Worm (Caenorhabditis elegans) whole organism, L2 larva: Measurements from ENCODE around the gene col-43.

ENCODE experiments used
- C34F6.9 ChIP-seq: fragments of 150-350 bp; optimal IDR thresholded peaks from 2 replicates; lab custom pipeline; 2014; ENCODE audit warnings: missing biosample characterization, missing genetic modification characterization
- F13H6.1 ChIP-seq: sonication (generic microtip); optimal IDR thresholded peaks from 2 replicates; lab custom pipeline; 2016; ENCODE audit warnings: missing genetic modification characterization, missing compliant biosample characterization
- R02D3.7 ChIP-seq: fragments of 150-350 bp; optimal IDR thresholded peaks from 2 replicates; lab custom pipeline; 2014; ENCODE audit warnings: missing biosample characterization, missing genetic modification characterization
- Y55F3AM.14 ChIP-seq: fragments of 200-800 bp; sonication (Bioruptor generic); optimal IDR thresholded peaks from 2 replicates; lab custom pipeline; 2018; ENCODE audit warnings: mild to moderate bottlenecking, missing genetic modification characterization, missing compliant biosample characterization
- ZK546.5 ChIP-seq: sonication (generic microtip); optimal IDR thresholded peaks from 2 replicates; lab custom pipeline; 2017; ENCODE audit warnings: missing biosample characterization, missing genetic modification characterization
- aly-2 ChIP-seq: fragments of 150-350 bp; optimal IDR thresholded peaks from 2 replicates; lab custom pipeline; 2014; ENCODE audit warnings: missing biosample characterization, missing genetic modification characterization
- ama-1 ChIP-seq: fragments of 150-350 bp; optimal IDR thresholded peaks from 2 replicates; lab custom pipeline; 2018; ENCODE audit warnings: inconsistent platforms
- blmp-1 ChIP-seq: sonication (generic microtip); optimal IDR thresholded peaks from 2 replicates; lab custom pipeline; 2017; ENCODE audit warnings: missing genetic modification characterization, mild to moderate bottlenecking, missing compliant biosample characterization, antibody characterized with exemption, moderate library complexity; ENCODE audit not compliant: insufficient read depth
- ceh-82 ChIP-seq: fragments of 150-350 bp; optimal IDR thresholded peaks from 2 replicates; lab custom pipeline; 2014; ENCODE audit warnings: missing biosample characterization, missing genetic modification characterization
- crh-2 ChIP-seq: sonication (generic microtip); optimal IDR thresholded peaks from 2 replicates; lab custom pipeline; 2017; ENCODE audit warnings: missing biosample characterization, missing genetic modification characterization
- elt-1 ChIP-seq: fragments of 150-350 bp; optimal IDR thresholded peaks from 2 replicates; lab custom pipeline; 2014; ENCODE audit warnings: missing biosample characterization, missing genetic modification characterization
- elt-3 ChIP-seq: sonication (generic microtip); optimal IDR thresholded peaks from 2 replicates; lab custom pipeline; 2017; ENCODE audit warnings: missing biosample characterization, missing genetic modification characterization
- fos-1 ChIP-seq: fragments of 150-350 bp; optimal IDR thresholded peaks from 2 replicates; lab custom pipeline; 2014; ENCODE audit warnings: missing biosample characterization, missing genetic modification characterization
- lin-11 ChIP-seq: fragments of 150-350 bp; sonication (generic microtip); optimal IDR thresholded peaks from 2 replicates; lab custom pipeline; 2014; ENCODE audit warnings: missing biosample characterization, missing genetic modification characterization, inconsistent platforms, mixed read lengths
- lin-39 ChIP-seq: fragments of 150-350 bp; optimal IDR thresholded peaks from 2 replicates; lab custom pipeline; 2014; ENCODE audit warnings: missing biosample characterization, missing genetic modification reagents, missing genetic modification characterization
- lsy-2 ChIP-seq, 2 experiments: fragments of 150-350 bp in 1 of 2; sonication (generic microtip) in 1 of 2; optimal IDR thresholded peaks; 2 replicates each; lab custom pipeline; 2014 to 2017; ENCODE audit warnings: missing biosample characterization in 2 of 2, missing genetic modification characterization in 2 of 2
- mab-5 ChIP-seq: fragments of 150-350 bp; optimal IDR thresholded peaks from 2 replicates; lab custom pipeline; 2014; ENCODE audit warnings: missing biosample characterization, missing genetic modification characterization
- nhr-12 ChIP-seq: fragments of 150-350 bp; optimal IDR thresholded peaks from 2 replicates; lab custom pipeline; 2014; ENCODE audit warnings: missing biosample characterization, missing genetic modification characterization
- nhr-129 ChIP-seq: fragments of 150-350 bp; optimal IDR thresholded peaks from 2 replicates; lab custom pipeline; 2014; ENCODE audit warnings: missing biosample characterization, missing genetic modification characterization
- nhr-21 ChIP-seq: fragments of 150-350 bp; optimal IDR thresholded peaks from 2 replicates; lab custom pipeline; 2014; ENCODE audit warnings: missing biosample characterization, missing genetic modification characterization
- nhr-23 ChIP-seq: fragments of 150-350 bp; optimal IDR thresholded peaks from 2 replicates; lab custom pipeline; 2014; ENCODE audit warnings: missing biosample characterization, missing genetic modification reagents, missing genetic modification characterization
- nhr-237 ChIP-seq: fragments of 150-350 bp; optimal IDR thresholded peaks from 2 replicates; lab custom pipeline; 2014; ENCODE audit warnings: missing biosample characterization, missing genetic modification characterization
- nhr-25 ChIP-seq: fragments of 150-350 bp; sonication (generic microtip); optimal IDR thresholded peaks from 3 replicates; lab custom pipeline; 2014; ENCODE audit warnings: missing biosample characterization, missing genetic modification characterization
- nhr-6 ChIP-seq: fragments of 150-350 bp; optimal IDR thresholded peaks from 2 replicates; lab custom pipeline; 2014; ENCODE audit warnings: missing biosample characterization, missing genetic modification characterization
- nhr-77 ChIP-seq: fragments of 150-350 bp; optimal IDR thresholded peaks from 2 replicates; lab custom pipeline; 2014; ENCODE audit warnings: missing biosample characterization, missing genetic modification characterization
- skn-1 ChIP-seq: sonication (generic microtip); optimal IDR thresholded peaks from 2 replicates; lab custom pipeline; 2017; ENCODE audit warnings: missing biosample characterization, missing genetic modification characterization
- sma-3 ChIP-seq: sonication (generic microtip); optimal IDR thresholded peaks from 2 replicates; lab custom pipeline; 2016; ENCODE audit warnings: missing genetic modification reagents, missing genetic modification characterization, missing compliant biosample characterization
- sma-9 ChIP-seq, 2 experiments: fragments of 150-350 bp in 1 of 2; sonication (generic microtip) in 1 of 2; optimal IDR thresholded peaks; 2 replicates each; lab custom pipeline; 2014 to 2016; ENCODE audit warnings: missing genetic modification characterization in 2 of 2, mild to moderate bottlenecking in 1 of 2, missing biosample characterization in 1 of 2, missing compliant biosample characterization in 1 of 2, missing genetic modification reagents in 1 of 2, moderate library complexity in 1 of 2
- unc-39 ChIP-seq: fragments of 150-350 bp; optimal IDR thresholded peaks from 2 replicates; lab custom pipeline; 2014; ENCODE audit warnings: missing biosample characterization, missing genetic modification characterization
- unc-55 ChIP-seq: fragments of 150-350 bp; sonication (generic microtip); optimal IDR thresholded peaks from 3 replicates; lab custom pipeline; 2014; ENCODE audit warnings: missing biosample characterization, missing genetic modification reagents, missing genetic modification characterization
- unc-62 ChIP-seq: fragments of 150-350 bp; optimal IDR thresholded peaks from 2 replicates; lab custom pipeline; 2014; ENCODE audit warnings: missing biosample characterization, missing genetic modification reagents, missing genetic modification characterization
- zag-1 ChIP-seq: fragments of 150-350 bp; optimal IDR thresholded peaks from 2 replicates; lab custom pipeline; 2014; ENCODE audit warnings: missing biosample characterization, missing genetic modification characterization
- ztf-1 ChIP-seq: fragments of 200-800 bp; sonication (Bioruptor generic); conservative IDR thresholded peaks from 2 replicates; pipeline ENCODE4 v1.3.6; 2022; ENCODE audit warnings: missing genetic modification characterization, missing compliant biosample characterization
- ztf-11 ChIP-seq: sonication (generic microtip); optimal IDR thresholded peaks from 2 replicates; lab custom pipeline; 2017; ENCODE audit warnings: missing biosample characterization, missing genetic modification characterization

The col-43 gene

ce11 chrV:8072047-8072446, 21.3 kb upstream of the col-43 start, which contains the start of gene str-144:
TSS of gene str-144 (minus strand) at chrV:8072147.
- no peak for TF ChIP-seq fos-1 (tag; lab: Kevin White, UChicago)

ce11 chrV:8069637-8070036, 18.9 kb upstream of the col-43 start, which contains the start of gene str-143:
TSS of gene str-143 (minus strand) at chrV:8069737.
- TF ChIP-seq ztf-11 (tag; lab: Kevin White, UChicago) (no peak), ZK546.5 (tag; lab: Kevin White, UChicago) (no peak), ztf-1 (no peak), aly-2 (no peak), unc-39 (tag; lab: Kevin White, UChicago) (no peak), fos-1 (tag; lab: Kevin White, UChicago) (no peak), Y55F3AM.14 (GFP tag; lab: Kevin White, UChicago) (no peak)

DNA sequence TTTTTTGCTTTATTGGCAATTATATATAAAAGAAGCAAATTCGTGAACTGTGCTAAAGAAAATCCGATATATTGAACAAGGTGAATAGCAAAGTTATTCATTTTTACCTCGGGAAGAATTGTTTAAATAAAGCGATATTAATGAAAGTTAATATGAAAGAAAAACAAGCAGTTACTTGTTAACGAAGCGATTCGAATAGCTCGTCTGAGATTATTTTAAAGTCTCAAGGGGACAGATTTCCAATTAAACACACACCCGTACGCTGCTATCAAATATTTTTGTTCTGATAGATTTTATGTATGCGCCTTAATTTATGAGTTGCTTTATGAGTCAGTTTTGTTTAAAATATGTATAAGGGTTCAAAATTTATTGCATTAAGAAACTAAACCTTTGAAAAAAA, 17.1 kb upstream of the col-43 start, which contains the start of gene str-140:
Gene str-140, minus strand, starts transcription at position 101 of the 400 bp plus-strand sequence.
- TF ChIP-seq C34F6.9 (tag; lab: Kevin White, UChicago) = no peak
- TF ChIP-seq nhr-237 (tag; lab: Kevin White, UChicago) = no peak
- TF ChIP-seq F13H6.1 (tag; lab: Kevin White, UChicago) = no peak
- no peak for TF ChIP-seq skn-1 (tag; lab: Kevin White, UChicago)
- no peak for TF ChIP-seq lsy-2 (tag; optimal IDR thresholded peaks at IDR 0.05; lab: Kevin White, UChicago)
- TF ChIP-seq elt-3 (tag; lab: Kevin White, UChicago) = no peak
- no peak for TF ChIP-seq lin-39 (tag; lab: Kevin White, UChicago)
- TF ChIP-seq nhr-25 = no peak
- TF ChIP-seq ceh-82 (tag; lab: Kevin White, UChicago) = no peak
- TF ChIP-seq nhr-77 (tag; lab: Kevin White, UChicago) = no peak
- no peak for TF ChIP-seq nhr-6
- TF ChIP-seq lin-11 (tag; lab: Kevin White, UChicago) = no peak
- TF ChIP-seq zag-1 (tag; lab: Kevin White, UChicago) = no peak
- no peak for TF ChIP-seq unc-62 (GFP tag; lab: Kevin White, UChicago)

- no peak for TF ChIP-seq aly-2
- no peak for TF ChIP-seq nhr-12 (tag; lab: Kevin White, UChicago)
- TF ChIP-seq mab-5 (tag; lab: Kevin White, UChicago) = no peak
- TF ChIP-seq nhr-129 (tag; lab: Kevin White, UChicago) = no peak
- TF ChIP-seq lin-11 (tag; lab: Kevin White, UChicago) = no peak
- no peak for TF ChIP-seq sma-3 (GFP tag; lab: Kevin White, UChicago)
- no peak for TF ChIP-seq crh-2
- no peak for TF ChIP-seq ztf-1
- TF ChIP-seq blmp-1 = no peak
- no peak for TF ChIP-seq ceh-82 (tag; lab: Kevin White, UChicago)
- TF ChIP-seq sma-9 (GFP tag; optimal IDR thresholded peaks at IDR 0.05; lab: Kevin White, UChicago) = no peak
- no peak for TF ChIP-seq sma-9 (tag; optimal IDR thresholded peaks at IDR 0.05; lab: Kevin White, UChicago)
- TF ChIP-seq fos-1 (tag; lab: Kevin White, UChicago) = no peak
- no peak for TF ChIP-seq unc-55 (GFP tag; lab: Kevin White, UChicago)
- no peak for TF ChIP-seq R02D3.7
- no peak for TF ChIP-seq elt-3 (tag; lab: Kevin White, UChicago)
- no peak for TF ChIP-seq ama-1
- TF ChIP-seq Y55F3AM.14 (GFP tag; lab: Kevin White, UChicago) = no peak
- TF ChIP-seq zag-1 (tag; lab: Kevin White, UChicago) = no peak
- TF ChIP-seq skn-1 (tag; lab: Kevin White, UChicago) = no peak
- no peak for TF ChIP-seq ZK546.5 (tag; lab: Kevin White, UChicago)
These were observed 11.4 kb upstream of the col-43 start, which contains the start of gene str-139 for ce11 chrV:8062074-8062473. TSS of gene str-139 (minus strand) at chrV:8062174.

DNA sequence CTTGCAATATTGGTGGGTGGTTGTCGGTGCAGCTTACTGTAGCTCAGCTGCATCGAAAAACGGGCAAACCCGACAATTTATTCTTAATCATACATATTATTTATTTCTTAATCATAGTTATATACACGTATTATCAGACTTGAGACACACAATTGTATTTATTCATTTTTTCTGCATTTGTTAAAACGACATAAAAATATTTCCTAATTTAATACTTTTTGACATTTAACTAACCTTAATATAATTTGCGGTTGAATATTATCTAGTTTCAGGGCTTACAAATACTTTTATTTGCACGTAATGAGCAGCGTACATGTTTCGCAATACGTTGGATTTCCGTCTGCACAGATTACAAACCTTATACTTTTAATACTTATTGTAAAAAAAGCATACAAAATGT, 7.6 kb upstream of the col-43 start, which contains the start of gene str-138:
Gene str-138, plus strand, starts transcription at position 301 of the 400 bp plus-strand sequence.
- no peak for TF ChIP-seq elt-1 (tag; lab: Kevin White, UChicago)
- no peak for TF ChIP-seq R02D3.7
- no peak for TF ChIP-seq mab-5 (tag; lab: Kevin White, UChicago)
- TF ChIP-seq fos-1 (tag; lab: Kevin White, UChicago) = no peak
- TF ChIP-seq nhr-23 = no peak
- TF ChIP-seq ZK546.5 (tag; lab: Kevin White, UChicago) = no peak
- no peak for TF ChIP-seq nhr-21
- TF ChIP-seq unc-62 (GFP tag; lab: Kevin White, UChicago) = no peak
